Fruit fly (Drosophila melanogaster) whole organism, embryonic: ENCODE results near the gene CG15373.

Experiments used
- C15 ChIP-seq: fragments of 200-800 bp; sonication (Bioruptor generic); IDR thresholded peaks from 3 replicates; pipeline ENCODE4 v1.3.6; 2022; ENCODE audit warnings: missing biosample characterization, missing genetic modification characterization
- CG10267 ChIP-seq: fragments of 200-800 bp; sonication (Bioruptor generic); optimal IDR thresholded peaks from 2 replicates; lab custom pipeline; 2018; ENCODE audit warnings: missing biosample characterization, mild to moderate bottlenecking, missing genetic modification characterization, moderate library complexity
- CG10462 ChIP-seq: fragments of 200-800 bp; sonication (Bioruptor generic); optimal IDR thresholded peaks from 2 replicates; lab custom pipeline; 2016; ENCODE audit warnings: missing biosample characterization, missing genetic modification characterization
- CG10565 ChIP-seq: fragments of 200-800 bp; sonication (Bioruptor generic); optimal IDR thresholded peaks from 3 replicates; lab custom pipeline; 2016; ENCODE audit warnings: missing biosample characterization, mild to moderate bottlenecking, missing genetic modification characterization
- CG10959 ChIP-seq: fragments of 200-800 bp; sonication (Bioruptor generic); IDR thresholded peaks from 2 replicates; pipeline ENCODE4 v1.3.6; 2022; ENCODE audit warnings: missing biosample characterization, missing genetic modification characterization
- CG12104 ChIP-seq: fragments of 200-800 bp; sonication (Bioruptor generic); optimal IDR thresholded peaks from 3 replicates; lab custom pipeline; 2016; ENCODE audit warnings: missing biosample characterization, missing genetic modification characterization
- CG13296 ChIP-seq: fragments of 200-800 bp; sonication (Bioruptor generic); optimal IDR thresholded peaks from 3 replicates; lab custom pipeline; 2018; ENCODE audit warnings: missing biosample characterization, mild to moderate bottlenecking, missing genetic modification characterization
- CG1647 ChIP-seq: fragments of 200-800 bp; sonication (Bioruptor generic); optimal IDR thresholded peaks from 3 replicates; lab custom pipeline; 2016; ENCODE audit warnings: missing biosample characterization, missing genetic modification characterization
- CG17612 ChIP-seq: fragments of 200-800 bp; sonication (Bioruptor generic); IDR thresholded peaks from 2 replicates; pipeline ENCODE4 v1.3.6; 2022; ENCODE audit warnings: missing biosample characterization, missing genetic modification characterization
- CG18476 ChIP-seq: fragments of 200-800 bp; sonication (Bioruptor generic); optimal IDR thresholded peaks from 2 replicates; lab custom pipeline; 2016; ENCODE audit warnings: missing biosample characterization, mild to moderate bottlenecking, missing genetic modification characterization
- CG30020 ChIP-seq: fragments of 200-800 bp; optimal IDR thresholded peaks from 2 replicates; lab custom pipeline; 2019; ENCODE audit warnings: missing biosample characterization, mild to moderate bottlenecking, missing genetic modification characterization, moderate library complexity
- CG3065 ChIP-seq: fragments of 200-800 bp; sonication (Bioruptor generic); optimal IDR thresholded peaks from 2 replicates; lab custom pipeline; 2016; ENCODE audit warnings: missing biosample characterization, missing genetic modification characterization
- CG31224 ChIP-seq: fragments of 200-800 bp; sonication (Bioruptor generic); IDR thresholded peaks from 2 replicates; pipeline ENCODE4 v1.3.6; 2022; ENCODE audit warnings: missing biosample characterization, missing genetic modification characterization
- CG4360 ChIP-seq: fragments of 200-800 bp; sonication (Bioruptor generic); IDR thresholded peaks from 2 replicates; pipeline ENCODE4 v1.3.6; 2022; ENCODE audit warnings: missing biosample characterization, missing genetic modification characterization
- CG5180 ChIP-seq: fragments of 200-800 bp; sonication (Bioruptor generic); optimal IDR thresholded peaks from 3 replicates; lab custom pipeline; 2017; ENCODE audit warnings: missing biosample characterization, missing genetic modification characterization, mild to moderate bottlenecking, moderate library complexity, missing genetic modification reagents
- CG6654 ChIP-seq: fragments of 200-800 bp; sonication (Bioruptor generic); optimal IDR thresholded peaks from 2 replicates; lab custom pipeline; 2017; ENCODE audit warnings: missing biosample characterization, mild to moderate bottlenecking, missing genetic modification characterization
- CG6689 ChIP-seq: fragments of 200-800 bp; sonication (Bioruptor generic); IDR thresholded peaks from 2 replicates; pipeline ENCODE4 v1.3.6; 2022; ENCODE audit warnings: missing biosample characterization, missing genetic modification characterization
- CG7372 ChIP-seq: fragments of 200-800 bp; sonication (Bioruptor generic); IDR thresholded peaks from 2 replicates; pipeline ENCODE4 v1.3.6; 2022; ENCODE audit warnings: missing biosample characterization, missing genetic modification characterization
- CG7556 ChIP-seq: fragments of 200-800 bp; sonication (Bioruptor generic); optimal IDR thresholded peaks from 2 replicates; lab custom pipeline; 2017; ENCODE audit warnings: missing biosample characterization, mild to moderate bottlenecking, missing genetic modification characterization
- CG7839 ChIP-seq: fragments of 200-800 bp; sonication (Bioruptor generic); optimal IDR thresholded peaks from 3 replicates; lab custom pipeline; 2018; ENCODE audit warnings: missing biosample characterization, mild to moderate bottlenecking, missing genetic modification characterization, moderate library complexity
- CG8281 ChIP-seq: fragments of 200-800 bp; sonication (Bioruptor generic); optimal IDR thresholded peaks from 2 replicates; lab custom pipeline; 2018; ENCODE audit warnings: missing biosample characterization, mild to moderate bottlenecking, missing genetic modification characterization, moderate library complexity
- CG8944 ChIP-seq: fragments of 200-800 bp; sonication (Bioruptor generic); optimal IDR thresholded peaks from 3 replicates; lab custom pipeline; 2016; ENCODE audit warnings: missing biosample characterization, missing genetic modification characterization
- CG9876 ChIP-seq: fragments of 200-800 bp; sonication (Bioruptor generic); optimal IDR thresholded peaks from 2 replicates; lab custom pipeline; 2016; ENCODE audit warnings: missing biosample characterization, missing genetic modification characterization
- Chrac-16 ChIP-seq: fragments of 200-800 bp; sonication (Bioruptor generic); optimal IDR thresholded peaks from 3 replicates; lab custom pipeline; 2016; ENCODE audit warnings: missing biosample characterization, missing genetic modification characterization
- D19A ChIP-seq: fragments of 200-800 bp; optimal IDR thresholded peaks from 3 replicates; lab custom pipeline; 2019; ENCODE audit warnings: missing biosample characterization, mild to moderate bottlenecking, missing genetic modification characterization, moderate library complexity
- Drgx ChIP-seq: fragments of 200-800 bp; sonication (Bioruptor generic); IDR thresholded peaks from 2 replicates; pipeline ENCODE4 v1.3.6; 2022; ENCODE audit warnings: missing biosample characterization, missing genetic modification characterization
- ERR ChIP-seq: fragments of 200-800 bp; sonication (Bioruptor generic); optimal IDR thresholded peaks from 2 replicates; lab custom pipeline; 2016; ENCODE audit warnings: missing biosample characterization, missing genetic modification characterization
- Eip74EF ChIP-seq, 2 experiments: fragments of 200-800 bp in 1 of 2; fragments of >200 bp in 1 of 2; sonication (Bioruptor generic) in 1 of 2; optimal IDR thresholded peaks; 2 replicates each; lab custom pipeline; 2017 to 2019; ENCODE audit warnings: missing biosample characterization in 2 of 2, missing genetic modification characterization in 2 of 2, mild to moderate bottlenecking in 1 of 2, moderate library complexity in 1 of 2
- Fer1 ChIP-seq: fragments of 200-800 bp; sonication (Bioruptor generic); optimal IDR thresholded peaks from 2 replicates; lab custom pipeline; 2017; ENCODE audit warnings: missing biosample characterization, mild to moderate bottlenecking, missing genetic modification characterization
- Hmx ChIP-seq: fragments of 200-800 bp; sonication (Bioruptor generic); optimal IDR thresholded peaks from 2 replicates; lab custom pipeline; 2016; ENCODE audit warnings: missing biosample characterization, missing genetic modification characterization
- Meics ChIP-seq: fragments of 200-800 bp; sonication (Bioruptor generic); optimal IDR thresholded peaks from 2 replicates; lab custom pipeline; 2017; ENCODE audit warnings: missing biosample characterization, mild to moderate bottlenecking, missing genetic modification characterization
- NFAT ChIP-seq: fragments of 200-800 bp; sonication (Bioruptor generic); IDR thresholded peaks from 2 replicates; pipeline ENCODE4 v1.3.6; 2022; ENCODE audit warnings: missing biosample characterization, missing genetic modification characterization
- Nf-YB ChIP-seq: fragments of 200-800 bp; sonication (Bioruptor generic); optimal IDR thresholded peaks from 3 replicates; lab custom pipeline; 2019; ENCODE audit warnings: missing biosample characterization, mild to moderate bottlenecking, missing genetic modification characterization, moderate library complexity
- Optix ChIP-seq: fragments of 200-800 bp; sonication (Bioruptor generic); IDR thresholded peaks from 3 replicates; pipeline ENCODE4 v1.3.6; 2022; ENCODE audit warnings: missing biosample characterization, missing genetic modification characterization
- Sin3A ChIP-seq: fragments of >200 bp; optimal IDR thresholded peaks from 2 replicates; lab custom pipeline; 2018
- Sry-β ChIP-seq: fragments of 200-800 bp; sonication (Bioruptor generic); optimal IDR thresholded peaks from 2 replicates; lab custom pipeline; 2018; ENCODE audit warnings: missing biosample characterization, mild to moderate bottlenecking, missing genetic modification characterization, moderate library complexity
- Sry-δ ChIP-seq: fragments of 200-800 bp; sonication (Bioruptor generic); optimal IDR thresholded peaks from 2 replicates; lab custom pipeline; 2016; ENCODE audit warnings: missing biosample characterization, missing genetic modification characterization
- ab ChIP-seq: fragments of 200-800 bp; sonication (Bioruptor generic); optimal IDR thresholded peaks from 2 replicates; lab custom pipeline; 2016; ENCODE audit warnings: missing biosample characterization, missing genetic modification characterization
- ap ChIP-seq: fragments of 200-800 bp; sonication (Bioruptor generic); IDR thresholded peaks from 2 replicates; pipeline ENCODE4 v1.3.6; 2022; ENCODE audit warnings: missing biosample characterization, missing genetic modification characterization
- br ChIP-seq: fragments of >200 bp; optimal IDR thresholded peaks from 2 replicates; lab custom pipeline; 2017
- caup ChIP-seq: fragments of 200-800 bp; sonication (Bioruptor generic); optimal IDR thresholded peaks from 3 replicates; lab custom pipeline; 2017; ENCODE audit warnings: missing biosample characterization, mild to moderate bottlenecking, missing genetic modification characterization, moderate library complexity; ENCODE audit not compliant: severe bottlenecking
- disco-r ChIP-seq: fragments of 200-800 bp; sonication (Bioruptor generic); optimal IDR thresholded peaks from 2 replicates; lab custom pipeline; 2016; ENCODE audit warnings: missing biosample characterization, missing genetic modification characterization
- dm ChIP-seq: fragments of 200-800 bp; sonication (Bioruptor generic); optimal IDR thresholded peaks from 3 replicates; lab custom pipeline; 2016; ENCODE audit warnings: missing biosample characterization, missing genetic modification characterization
- esg ChIP-seq: fragments of 200-800 bp; sonication (Bioruptor generic); conservative IDR thresholded peaks from 2 replicates; pipeline ENCODE4 v1.3.6; 2022; ENCODE audit warnings: missing biosample characterization, missing genetic modification characterization
- fd3F ChIP-seq: fragments of 200-800 bp; sonication (Bioruptor generic); optimal IDR thresholded peaks from 2 replicates; lab custom pipeline; 2018; ENCODE audit warnings: missing biosample characterization, mild to moderate bottlenecking, missing genetic modification characterization, moderate library complexity
- gem ChIP-seq: fragments of 200-800 bp; sonication (Bioruptor generic); optimal IDR thresholded peaks from 2 replicates; lab custom pipeline; 2019; ENCODE audit warnings: missing biosample characterization, mild to moderate bottlenecking, missing genetic modification characterization, moderate library complexity
- grn ChIP-seq: fragments of 200-800 bp; sonication (Bioruptor generic); optimal IDR thresholded peaks from 3 replicates; lab custom pipeline; 2017; ENCODE audit warnings: missing biosample characterization, missing genetic modification characterization
- ham ChIP-seq: fragments of 200-800 bp; sonication (Bioruptor generic); IDR thresholded peaks from 2 replicates; pipeline ENCODE4 v1.3.6; 2022; ENCODE audit warnings: missing biosample characterization, missing genetic modification characterization
- insv ChIP-seq, 2 experiments: fragments of 200-800 bp; sonication (Bioruptor generic); optimal IDR thresholded peaks; 3 replicates each; lab custom pipeline; 2016 to 2018; ENCODE audit warnings: missing biosample characterization in 2 of 2, missing genetic modification characterization in 2 of 2
- slbo ChIP-seq: fragments of 200-800 bp; sonication (Bioruptor generic); IDR thresholded peaks from 2 replicates; pipeline ENCODE4 v1.3.6; 2022; ENCODE audit warnings: missing biosample characterization, missing genetic modification characterization
- so ChIP-seq: fragments of 200-800 bp; sonication (Bioruptor generic); IDR thresholded peaks from 3 replicates; pipeline ENCODE4 v1.3.6; 2022; ENCODE audit warnings: missing biosample characterization, missing genetic modification characterization
- tio ChIP-seq: fragments of 200-800 bp; sonication (Bioruptor generic); optimal IDR thresholded peaks from 2 replicates; lab custom pipeline; 2017; ENCODE audit warnings: missing biosample characterization, missing genetic modification characterization, inconsistent platforms
- tx ChIP-seq: fragments of 200-800 bp; sonication (Bioruptor generic); optimal IDR thresholded peaks from 2 replicates; lab custom pipeline; 2016; ENCODE audit warnings: missing biosample characterization, missing genetic modification characterization

Gene CG15373

DNA sequence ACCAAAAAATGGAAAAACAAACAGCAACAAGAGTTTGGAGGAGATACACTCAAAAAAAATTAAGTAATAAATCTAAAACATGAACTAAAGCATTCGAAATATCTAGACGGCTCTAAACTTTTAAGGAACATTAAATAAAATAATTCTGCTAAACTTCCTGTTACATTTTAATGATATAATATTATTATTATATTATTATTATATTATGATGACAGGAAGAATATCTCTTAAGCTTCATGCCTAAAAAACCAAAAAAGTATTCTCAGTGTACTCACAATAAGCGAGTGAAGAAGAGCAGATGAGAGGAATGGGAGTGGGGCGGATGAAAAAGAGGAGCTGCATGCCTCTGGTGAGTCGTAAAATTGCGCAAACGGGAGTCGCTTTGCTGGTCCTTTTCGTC lies 14.3 kb downstream of the CG15373 start (continued):
- TF ChIP-seq CG4360 (GFP tag; lab: Robert Waterston, UW) (no peak), Meics (GFP tag; lab: Kevin White, UChicago) (peak; percentile 31), CG10565 (GFP tag; lab: Kevin White, UChicago) (no peak), so (GFP tag; lab: Robert Waterston, UW) (no peak), CG13296 (GFP tag; lab: Kevin White, UChicago) (peak; percentile 20), Chrac-16 (GFP tag; lab: Kevin White, UChicago) (no peak), CG10267 (no peak), CG30020 (no peak), gem (tag; lab: Kevin White, UChicago) (peak; percentile 32), NFAT (GFP tag; lab: Robert Waterston, UW) (no peak), ab (GFP tag; lab: Kevin White, UChicago) (no peak), CG12104 (no peak), CG3065 (GFP tag; lab: Kevin White, UChicago) (no peak), Nf-YB (GFP tag; lab: Kevin White, UChicago) (no peak), Optix (GFP tag; lab: Robert Waterston, UW) (no peak), CG9876 (GFP tag; lab: Kevin White, UChicago) (no peak), CG5180 (no peak), CG7556 (GFP tag; lab: Kevin White, UChicago) (peak; percentile 43), Eip74EF (GFP tag; optimal IDR thresholded peaks at IDR 0.05; lab: Kevin White, UChicago) (no peak), Sin3A (lab: Kevin White, UChicago) (no peak), CG8944 (GFP tag; lab: Kevin White, UChicago) (no peak), grn (GFP tag; lab: Kevin White, UChicago) (no peak), CG1647 (GFP tag; lab: Kevin White, UChicago) (no peak), tio (no peak), ham (GFP tag; lab: Robert Waterston, UW) (no peak), CG31224 (GFP tag; lab: Robert Waterston, UW) (no peak), Hmx (no peak), Fer1 (GFP tag; lab: Kevin White, UChicago) (peak; percentile 24), br (lab: Kevin White, UChicago) (no peak), Drgx (GFP tag; lab: Robert Waterston, UW) (no peak), CG10959 (GFP tag; lab: Robert Waterston, UW) (no peak), CG7372 (no peak), dm (no peak), CG7839 (peak; percentile 38), caup (GFP tag; lab: Kevin White, UChicago) (peak; percentile 9), Sry-δ (GFP tag; lab: Kevin White, UChicago) (no peak), Sry-β (GFP tag; lab: Kevin White, UChicago) (no peak), ap (GFP tag; lab: Robert Waterston, UW) (no peak), CG6689 (GFP tag; lab: Robert Waterston, UW) (0 out of 2 replicates have a peak, but pooled peaks have one; percentile 8), insv (GFP tag; optimal IDR thresholded peaks at IDR 0.05; lab: Kevin White, UChicago) (no peak), tx (GFP tag; lab: Kevin White, UChicago) (no peak), CG17612 (GFP tag; lab: Robert Waterston, UW) (no peak), fd3F (GFP tag; lab: Kevin White, UChicago) (no peak), esg (no peak), CG10462 (GFP tag; lab: Kevin White, UChicago) (no peak), disco-r (GFP tag; lab: Kevin White, UChicago) (no peak), CG18476 (GFP tag; lab: Kevin White, UChicago) (no peak), C15 (no peak), D19A (tag; lab: Kevin White, UChicago) (no peak), CG6654 (GFP tag; lab: Kevin White, UChicago) (no peak), ERR (GFP tag; lab: Kevin White, UChicago) (no peak), slbo (GFP tag; lab: Robert Waterston, UW) (no peak), CG8281 (tag; lab: Kevin White, UChicago) (no peak)
